Fruit fly (Drosophila melanogaster): Measurements from ENCODE around the gene CG10864.

CG10864 gene

DNA sequence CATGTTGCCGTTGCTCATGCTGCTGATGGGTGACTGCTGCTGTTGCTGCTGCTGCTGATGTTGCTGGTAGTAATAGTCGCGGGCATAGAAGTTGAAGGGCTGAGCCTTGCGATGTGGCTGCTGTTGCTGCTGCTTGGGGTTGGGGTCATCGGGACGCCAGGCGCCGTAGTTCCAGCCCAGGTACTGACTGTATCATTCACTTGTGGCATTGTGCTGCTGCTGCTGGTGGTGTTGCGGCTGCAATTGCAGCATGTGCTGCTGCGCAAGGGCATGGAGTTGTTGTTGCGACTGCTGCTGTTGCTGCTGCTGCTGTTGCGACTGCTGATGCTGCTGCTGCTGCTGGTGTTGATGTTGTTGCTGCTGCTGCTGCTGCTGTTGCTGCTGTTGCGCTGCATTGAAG is 11.0 kb upstream of the CG10864 start:
- no peak for TF ChIP-seq CG11294 (GFP tag; IDR thresholded peaks at IDR 0.05)
- peak; percentile 18 for TF ChIP-seq CG3919 (GFP tag; optimal IDR thresholded peaks at IDR 0.05)

DNA sequence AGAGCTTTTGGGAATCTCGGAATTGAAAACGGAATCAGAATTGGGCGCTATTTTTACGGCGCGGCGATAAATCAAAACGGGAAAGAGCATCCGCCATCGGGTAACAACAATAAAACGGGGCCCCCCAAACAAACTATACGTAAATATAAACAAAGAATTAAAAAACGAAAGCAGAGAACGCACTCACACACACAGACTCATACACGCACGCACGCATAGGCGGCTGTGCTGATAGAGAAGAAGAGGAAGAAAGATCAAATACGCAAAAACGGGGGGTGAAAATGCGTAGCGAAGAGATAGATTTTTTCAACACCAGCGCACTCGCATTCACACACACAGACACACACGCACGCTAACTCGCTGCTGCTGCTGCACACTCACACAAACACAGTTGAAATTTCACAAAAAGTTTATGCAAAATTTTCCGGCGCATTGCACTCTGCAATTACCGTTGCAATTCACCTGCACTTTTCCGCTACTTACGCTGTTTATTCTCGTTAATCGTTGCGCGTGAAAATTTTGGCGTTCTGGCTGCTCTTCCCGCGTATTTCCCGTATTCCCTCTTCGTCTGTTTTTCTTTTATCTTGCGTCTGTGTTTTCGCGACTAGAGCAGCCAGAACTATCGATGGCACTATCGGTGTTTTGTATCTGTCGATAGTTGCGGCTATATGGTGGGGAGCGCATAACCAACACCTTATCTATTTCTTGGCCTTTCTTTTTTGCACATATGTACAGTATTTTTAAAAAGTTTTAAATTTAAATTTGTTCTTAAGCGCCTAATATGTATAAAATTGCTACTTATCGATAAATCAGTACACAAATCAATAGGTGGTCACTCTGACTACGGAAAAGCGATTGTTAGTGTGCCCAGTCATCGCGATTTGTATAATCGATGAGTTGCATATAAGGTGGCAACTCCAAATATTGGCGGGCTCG is 1.1 kb upstream of the CG10864 start, which contains the start of gene CG31122:
Gene CG31122, minus strand, starts transcription at position 596 of the 936 bp plus-strand sequence.
- TF ChIP-seq eg (GFP tag; IDR thresholded peaks at IDR 0.05) (no peak), CG6854 (GFP tag; optimal IDR thresholded peaks at IDR 0.05) (no peak), CG10669 (GFP tag; optimal IDR thresholded peaks at IDR 0.05) (no peak), CG8319 (GFP tag; optimal IDR thresholded peaks at IDR 0.05) (no peak), salr (GFP tag; optimal IDR thresholded peaks at IDR 0.05) (peak in 1 of 2 experiments; percentile 20), CG10631 (GFP tag; optimal IDR thresholded peaks at IDR 0.05) (no peak), Lpt (GFP tag; optimal IDR thresholded peaks at IDR 0.05) (peak; percentile 47), Eip93F (GFP tag; optimal IDR thresholded peaks at IDR 0.05) (no peak), CG6792 (GFP tag; optimal IDR thresholded peaks at IDR 0.05) (no peak), CG9139 (GFP tag; optimal IDR thresholded peaks at IDR 0.05) (no peak), CG3032 (tag; optimal IDR thresholded peaks at IDR 0.05) (no peak), Ets96B (tag; optimal IDR thresholded peaks at IDR 0.05) (no peak), CG6276 (GFP tag; optimal IDR thresholded peaks at IDR 0.05) (no peak), fd59A (GFP tag; optimal IDR thresholded peaks at IDR 0.05) (no peak), CG32006 (GFP tag; optimal IDR thresholded peaks at IDR 0.05) (no peak), net (GFP tag; optimal IDR thresholded peaks at IDR 0.05) (no peak), fd85E (GFP tag; optimal IDR thresholded peaks at IDR 0.05) (no peak), esn (GFP tag; optimal IDR thresholded peaks at IDR 0.05) (no peak), CG7368 (GFP tag; optimal IDR thresholded peaks at IDR 0.05) (no peak), Blimp-1 (GFP tag; optimal IDR thresholded peaks at IDR 0.05) (no peak), dac (GFP tag; optimal IDR thresholded peaks at IDR 0.05) (peak; percentile 19), Hr38 (GFP tag; optimal IDR thresholded peaks at IDR 0.05) (no peak), CG11294 (GFP tag; IDR thresholded peaks at IDR 0.05) (no peak), CG31627 (GFP tag; optimal IDR thresholded peaks at IDR 0.05) (peak; percentile 56), pdm3 (GFP tag; optimal IDR thresholded peaks at IDR 0.05) (no peak), CG6808 (GFP tag; optimal IDR thresholded peaks at IDR 0.05) (no peak), CG11762 (GFP tag; optimal IDR thresholded peaks at IDR 0.05; ENCODE audit: insufficient read depth) (no peak), Gug (GFP tag; IDR thresholded peaks at IDR 0.05) (no peak), vri (GFP tag; optimal IDR thresholded peaks at IDR 0.05) (no peak), Hr39 (GFP tag; optimal IDR thresholded peaks at IDR 0.05) (peak; percentile 39), Sox102F (GFP tag; optimal IDR thresholded peaks at IDR 0.05) (no peak), cyc (GFP tag; optimal IDR thresholded peaks at IDR 0.05) (peak; percentile 31), Ets21C (GFP tag; optimal IDR thresholded peaks at IDR 0.05) (no peak), CG8632 (GFP tag; optimal IDR thresholded peaks at IDR 0.05) (no peak), Sox15 (GFP tag; optimal IDR thresholded peaks at IDR 0.05) (no peak), achi (GFP tag; optimal IDR thresholded peaks at IDR 0.05) (no peak), Sox14 (GFP tag; optimal IDR thresholded peaks at IDR 0.05) (peak; percentile 47), CG6163 (GFP tag; IDR thresholded peaks at IDR 0.05) (peak; percentile 22; the same call in 1 of the 3 replicates), Hr4 (GFP tag; optimal IDR thresholded peaks at IDR 0.05) (peak; percentile 12), CG34406 (GFP tag; optimal IDR thresholded peaks at IDR 0.05) (peak; percentile 9), lz (GFP tag; optimal IDR thresholded peaks at IDR 0.05) (peak; percentile 37), CG15336 (GFP tag; IDR thresholded peaks at IDR 0.05) (peak; percentile 43), CG3919 (GFP tag; optimal IDR thresholded peaks at IDR 0.05) (peak; percentile 54), Smox (GFP tag; optimal IDR thresholded peaks at IDR 0.05) (no peak), CG8119 (GFP tag; IDR thresholded peaks at IDR 0.05) (no peak), CG1621 (tag; optimal IDR thresholded peaks at IDR 0.05) (peak; percentile 19), dsx (GFP tag; optimal IDR thresholded peaks at IDR 0.05; ENCODE audit: poor library complexity, severe bottlenecking) (peak; percentile 20), acj6 (GFP tag; optimal IDR thresholded peaks at IDR 0.05) (no peak)
